Worm (Caenorhabditis elegans): ENCODE results near the gene srb-16.

DNA sequence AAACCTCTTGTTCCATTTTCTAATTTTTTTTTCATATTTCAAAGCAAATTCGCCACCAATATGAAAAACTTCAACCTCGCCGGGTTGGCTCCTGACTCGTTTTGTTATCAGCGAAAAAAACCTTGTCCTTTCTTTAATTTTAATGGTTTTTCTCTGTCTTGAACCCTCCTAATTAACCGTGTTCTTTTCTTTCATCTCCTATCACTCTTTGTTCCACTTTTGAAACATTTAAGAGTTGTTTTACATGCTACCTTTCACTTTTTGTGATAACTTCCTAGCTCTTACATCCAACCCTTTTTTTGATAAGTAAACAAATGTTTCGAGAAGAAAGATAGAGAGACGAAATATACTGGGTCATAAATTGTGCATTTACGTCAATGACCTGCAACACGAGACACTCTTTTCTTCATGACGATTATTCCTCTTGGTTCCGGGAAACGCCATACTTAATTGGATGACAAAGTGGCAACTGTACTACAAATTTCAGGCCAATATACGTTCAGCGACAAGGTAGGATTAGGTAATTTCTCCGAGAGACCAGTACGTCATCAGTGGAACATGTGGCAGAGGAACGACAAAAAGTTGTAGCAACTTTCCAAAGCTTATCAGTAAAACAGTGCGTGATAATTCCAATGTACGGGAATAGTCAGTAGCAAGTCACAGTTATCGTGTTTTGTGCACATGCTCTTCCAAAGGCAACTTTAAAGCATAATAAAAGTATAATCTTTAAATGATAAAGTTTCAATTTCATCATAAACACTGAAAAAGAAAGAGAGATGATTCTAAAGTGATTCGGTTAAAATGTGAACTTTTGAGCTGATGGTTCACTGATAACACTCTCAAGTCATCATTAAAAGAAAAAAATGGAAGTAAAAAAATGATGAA, 34.2 kb upstream of the srb-16 start:
- no peak for TF ChIP-seq lir-1 (GFP tag; conservative IDR thresholded peaks at IDR 0.05)
- no peak for TF ChIP-seq snpc-4 (GFP tag; optimal IDR thresholded peaks at IDR 0.05)
- TF ChIP-seq snpc-4 (tag; optimal IDR thresholded peaks at IDR 0.05): no peak
- no peak for TF ChIP-seq hlh-26 (GFP tag; conservative IDR thresholded peaks at IDR 0.05)
- no peak for TF ChIP-seq attf-3 (GFP tag; conservative IDR thresholded peaks at IDR 0.05)
